Worm (Caenorhabditis elegans): ENCODE measurements around the gene tgt-2.

The tgt-2 gene

ce11 chrV:18967479-18968056, 30.6 kb upstream of the tgt-2 start, which contains the start of gene Y39B6A.43 (continued):
- TF ChIP-seq nhr-6 (tag; optimal IDR thresholded peaks at IDR 0.05) (peak; percentile 91), nhr-129 (tag; optimal IDR thresholded peaks at IDR 0.05) (peak; percentile 96), unc-62 (GFP tag; optimal IDR thresholded peaks at IDR 0.05) (no peak), peb-1 (tag; optimal IDR thresholded peaks at IDR 0.05) (no peak), R02D3.7 (tag; optimal IDR thresholded peaks at IDR 0.05) (peak; percentile 79), nhr-12 (tag; optimal IDR thresholded peaks at IDR 0.05) (no peak), C34F6.9 (tag; optimal IDR thresholded peaks at IDR 0.05) (peak; percentile 91), sma-9 (GFP tag; optimal IDR thresholded peaks at IDR 0.05) (peak; percentile 93), sma-9 (tag; optimal IDR thresholded peaks at IDR 0.05) (no peak), blmp-1 (tag; optimal IDR thresholded peaks at IDR 0.05; ENCODE audit: insufficient read depth) (peak; percentile 67), alr-1 (tag; optimal IDR thresholded peaks at IDR 0.05) (no peak), sem-4 (tag; optimal IDR thresholded peaks at IDR 0.05) (peak; percentile 94), gmeb-1 (tag; optimal IDR thresholded peaks at IDR 0.05) (peak; percentile 99), mdl-1 (tag; optimal IDR thresholded peaks at IDR 0.05) (peak in 1 of 2 experiments; percentile 72), ztf-1 (GFP tag; conservative IDR thresholded peaks at IDR 0.05) (no peak)

ce11 chrV:18969590-18970105, 28.5 kb upstream of the tgt-2 start, which contains the start of gene Y39B6A.42:
Gene Y39B6A.42, minus strand, starts transcription at chrV:18969640.
- TF ChIP-seq mdl-1 (tag; optimal IDR thresholded peaks at IDR 0.05) (no peak), ztf-1 (GFP tag; conservative IDR thresholded peaks at IDR 0.05) (no peak), R02D3.7 (tag; optimal IDR thresholded peaks at IDR 0.05) (no peak), unc-62 (GFP tag; optimal IDR thresholded peaks at IDR 0.05) (no peak), ZK546.5 (tag; optimal IDR thresholded peaks at IDR 0.05) (no peak), nhr-23 (tag; optimal IDR thresholded peaks at IDR 0.05) (no peak), ceh-16 (tag; optimal IDR thresholded peaks at IDR 0.05) (no peak), elt-3 (tag; optimal IDR thresholded peaks at IDR 0.05) (no peak), mab-5 (tag; optimal IDR thresholded peaks at IDR 0.05) (no peak), mbf-1 (tag; optimal IDR thresholded peaks at IDR 0.05) (no peak), dmd-4 (tag; optimal IDR thresholded peaks at IDR 0.05) (no peak), alr-1 (tag; optimal IDR thresholded peaks at IDR 0.05) (no peak), ztf-4 (tag; optimal IDR thresholded peaks at IDR 0.05) (no peak), snpc-4 (tag; optimal IDR thresholded peaks at IDR 0.05) (no peak), nhr-12 (tag; optimal IDR thresholded peaks at IDR 0.05) (no peak), nhr-10 (tag; optimal IDR thresholded peaks at IDR 0.05) (no peak), nhr-237 (tag; optimal IDR thresholded peaks at IDR 0.05) (no peak), ama-1 (optimal IDR thresholded peaks at IDR 0.05) (no peak), egl-27 (tag; optimal IDR thresholded peaks at IDR 0.05) (no peak)

- TF ChIP-seq lin-11 (tag; optimal IDR thresholded peaks at IDR 0.05) (no peak), blmp-1 (tag; optimal IDR thresholded peaks at IDR 0.05; ENCODE audit: insufficient read depth) (no peak), fos-1 (tag; optimal IDR thresholded peaks at IDR 0.05) (peak; percentile 29), sma-9 (GFP tag; optimal IDR thresholded peaks at IDR 0.05) (no peak), sma-9 (tag; optimal IDR thresholded peaks at IDR 0.05) (no peak), nhr-23 (tag; optimal IDR thresholded peaks at IDR 0.05) (no peak), elt-3 (tag; optimal IDR thresholded peaks at IDR 0.05) (no peak)
Measured at ce11 chrV:18976539-18976938, 21.6 kb upstream of the tgt-2 start.

ce11 chrV:18977876-18978275, 20.3 kb upstream of the tgt-2 start, which contains the start of gene Y39B6A.41:
Gene Y39B6A.41, minus strand, starts transcription at chrV:18977976.
- no peak for TF ChIP-seq gmeb-1 (tag; optimal IDR thresholded peaks at IDR 0.05)
- no peak for TF ChIP-seq sma-9 (GFP tag; optimal IDR thresholded peaks at IDR 0.05)
- no peak for TF ChIP-seq sma-9 (tag; optimal IDR thresholded peaks at IDR 0.05)
- no peak for TF ChIP-seq ceh-82 (tag; optimal IDR thresholded peaks at IDR 0.05)
- TF ChIP-seq ztf-11 (tag; optimal IDR thresholded peaks at IDR 0.05) = no peak
- TF ChIP-seq ztf-1 (GFP tag; conservative IDR thresholded peaks at IDR 0.05) = no peak
- no peak for TF ChIP-seq lsy-2 (tag; optimal IDR thresholded peaks at IDR 0.05)
- no peak for TF ChIP-seq mab-5 (tag; optimal IDR thresholded peaks at IDR 0.05)
- TF ChIP-seq aly-2 (tag; optimal IDR thresholded peaks at IDR 0.05) = no peak
- TF ChIP-seq mbf-1 (tag; optimal IDR thresholded peaks at IDR 0.05) = no peak
- no peak for TF ChIP-seq nhr-23 (tag; optimal IDR thresholded peaks at IDR 0.05)
- TF ChIP-seq lin-11 (tag; optimal IDR thresholded peaks at IDR 0.05) = no peak

ce11 chrV:18978301-18978700, 19.8 kb upstream of the tgt-2 start:
- TF ChIP-seq R02D3.7 (tag; optimal IDR thresholded peaks at IDR 0.05) (no peak), fos-1 (tag; optimal IDR thresholded peaks at IDR 0.05) (peak; percentile 61), nhr-77 (tag; optimal IDR thresholded peaks at IDR 0.05) (no peak), ZK546.5 (tag; optimal IDR thresholded peaks at IDR 0.05) (no peak)
